Fruit fly (Drosophila melanogaster) whole organism, embryonic: ENCODE data around the gene CG16753.

Experiments
- Aef1 ChIP-seq: fragments of 200-800 bp; sonication (Bioruptor generic); IDR thresholded peaks from 3 replicates; pipeline ENCODE4 v1.3.6; 2022; ENCODE audit warnings: missing biosample characterization, missing genetic modification characterization
- CG10543 ChIP-seq: fragments of 200-800 bp; sonication (Bioruptor generic); optimal IDR thresholded peaks from 3 replicates; lab custom pipeline; 2017; ENCODE audit warnings: missing biosample characterization, mild to moderate bottlenecking, missing genetic modification characterization, moderate library complexity
- CG10979 ChIP-seq: fragments of 200-800 bp; sonication (Bioruptor generic); optimal IDR thresholded peaks from 2 replicates; lab custom pipeline; 2018; ENCODE audit warnings: missing biosample characterization, mild to moderate bottlenecking, missing genetic modification characterization, moderate library complexity
- CG11560 ChIP-seq: fragments of 200-800 bp; sonication (Bioruptor generic); IDR thresholded peaks from 3 replicates; pipeline ENCODE4 v1.3.6; 2022; ENCODE audit warnings: missing biosample characterization, missing genetic modification characterization
- CG14050 ChIP-seq: fragments of 200-800 bp; sonication (Bioruptor generic); IDR thresholded peaks from 3 replicates; pipeline ENCODE4 v1.3.6; 2022; ENCODE audit warnings: missing biosample characterization, missing genetic modification characterization
- CG14860 ChIP-seq: fragments of 200-800 bp; sonication (Bioruptor generic); IDR thresholded peaks from 3 replicates; pipeline ENCODE4 v1.3.6; 2022; ENCODE audit warnings: missing biosample characterization, missing genetic modification characterization; ENCODE audit not compliant: partially characterized antibody
- CG1602 ChIP-seq: fragments of 200-800 bp; sonication (Bioruptor generic); optimal IDR thresholded peaks from 3 replicates; lab custom pipeline; 2016; ENCODE audit warnings: missing biosample characterization, missing genetic modification characterization
- CG17612 ChIP-seq: fragments of 200-800 bp; sonication (Bioruptor generic); IDR thresholded peaks from 2 replicates; pipeline ENCODE4 v1.3.6; 2022; ENCODE audit warnings: missing biosample characterization, missing genetic modification characterization
- CG17802 ChIP-seq: fragments of 200-800 bp; sonication (Bioruptor generic); optimal IDR thresholded peaks from 2 replicates; lab custom pipeline; 2018; ENCODE audit warnings: missing biosample characterization, mild to moderate bottlenecking, missing genetic modification characterization, moderate library complexity
- CG1792 ChIP-seq: fragments of 200-800 bp; sonication (Bioruptor generic); optimal IDR thresholded peaks from 2 replicates; lab custom pipeline; 2016; ENCODE audit warnings: missing biosample characterization, missing genetic modification characterization
- CG32772 ChIP-seq: fragments of 200-800 bp; sonication (Bioruptor generic); IDR thresholded peaks from 2 replicates; pipeline ENCODE4 v1.3.6; 2022; ENCODE audit warnings: missing biosample characterization, missing genetic modification characterization
- CG3281 ChIP-seq: fragments of 200-800 bp; sonication (Bioruptor generic); optimal IDR thresholded peaks from 3 replicates; lab custom pipeline; 2017; ENCODE audit warnings: missing biosample characterization, mild to moderate bottlenecking, missing genetic modification characterization
- CG33557 ChIP-seq: fragments of 200-800 bp; sonication (Bioruptor generic); optimal IDR thresholded peaks from 2 replicates; lab custom pipeline; 2019; ENCODE audit warnings: missing biosample characterization, mild to moderate bottlenecking, missing genetic modification characterization, moderate library complexity
- CG5180 ChIP-seq: fragments of 200-800 bp; sonication (Bioruptor generic); optimal IDR thresholded peaks from 3 replicates; lab custom pipeline; 2017; ENCODE audit warnings: missing biosample characterization, missing genetic modification characterization, mild to moderate bottlenecking, moderate library complexity, missing genetic modification reagents
- CG6254 ChIP-seq: fragments of 200-800 bp; sonication (Bioruptor generic); optimal IDR thresholded peaks from 3 replicates; lab custom pipeline; 2017; ENCODE audit warnings: mild to moderate bottlenecking, missing biosample characterization, missing genetic modification reagents, missing genetic modification characterization
- CG6654 ChIP-seq: fragments of 200-800 bp; sonication (Bioruptor generic); optimal IDR thresholded peaks from 2 replicates; lab custom pipeline; 2017; ENCODE audit warnings: missing biosample characterization, mild to moderate bottlenecking, missing genetic modification characterization
- CG6813 ChIP-seq: fragments of 200-800 bp; sonication (Bioruptor generic); optimal IDR thresholded peaks from 2 replicates; lab custom pipeline; 2017; ENCODE audit warnings: missing biosample characterization, missing genetic modification characterization, mild to moderate bottlenecking, moderate library complexity, missing genetic modification reagents
- CG6854 ChIP-seq: fragments of 200-800 bp; sonication (Bioruptor generic); optimal IDR thresholded peaks from 3 replicates; lab custom pipeline; 2017; ENCODE audit warnings: missing biosample characterization, mild to moderate bottlenecking, missing genetic modification characterization
- CG7556 ChIP-seq: fragments of 200-800 bp; sonication (Bioruptor generic); optimal IDR thresholded peaks from 2 replicates; lab custom pipeline; 2017; ENCODE audit warnings: missing biosample characterization, mild to moderate bottlenecking, missing genetic modification characterization
- CG9609 ChIP-seq: fragments of 200-800 bp; sonication (Bioruptor generic); optimal IDR thresholded peaks from 3 replicates; lab custom pipeline; 2016; ENCODE audit warnings: missing biosample characterization, missing genetic modification characterization
- CTCF ChIP-seq: fragments of 200-800 bp; sonication (Bioruptor generic); optimal IDR thresholded peaks from 2 replicates; lab custom pipeline; 2017; ENCODE audit warnings: missing biosample characterization, mild to moderate bottlenecking, missing genetic modification characterization, moderate library complexity
- D19B ChIP-seq: fragments of 200-800 bp; sonication (Bioruptor generic); optimal IDR thresholded peaks from 2 replicates; lab custom pipeline; 2017; ENCODE audit warnings: missing biosample characterization, mild to moderate bottlenecking, missing genetic modification characterization
- Dll ChIP-seq: fragments of 200-800 bp; sonication (Bioruptor generic); IDR thresholded peaks from 4 replicates; pipeline ENCODE4 v1.3.6; 2022; ENCODE audit warnings: missing biosample characterization, missing genetic modification characterization; ENCODE audit not compliant: partially characterized antibody
- Med ChIP-seq: fragments of 200-800 bp; sonication (Bioruptor generic); peaks from one replicate; lab custom pipeline; 2016; ENCODE audit warnings: missing biosample characterization, missing genetic modification characterization, mild to moderate bottlenecking, inconsistent platforms, moderate library complexity
- Myb ChIP-seq: fragments of 200-800 bp; sonication (Bioruptor generic); optimal IDR thresholded peaks from 2 replicates; lab custom pipeline; 2016; ENCODE audit warnings: missing biosample characterization, missing genetic modification characterization
- Neu2 ChIP-seq: fragments of 200-800 bp; sonication (Bioruptor generic); optimal IDR thresholded peaks from 3 replicates; lab custom pipeline; 2016; ENCODE audit warnings: missing biosample characterization, missing genetic modification characterization, borderline replicate concordance
- Oli ChIP-seq: fragments of 200-800 bp; sonication (Bioruptor generic); optimal IDR thresholded peaks from 2 replicates; lab custom pipeline; 2018; ENCODE audit warnings: missing biosample characterization, mild to moderate bottlenecking, missing genetic modification characterization, moderate library complexity
- Optix ChIP-seq: fragments of 200-800 bp; sonication (Bioruptor generic); IDR thresholded peaks from 3 replicates; pipeline ENCODE4 v1.3.6; 2022; ENCODE audit warnings: missing biosample characterization, missing genetic modification characterization
- bcd ChIP-seq: fragments of 200-800 bp; sonication (Bioruptor generic); optimal IDR thresholded peaks from 2 replicates; lab custom pipeline; 2017; ENCODE audit warnings: missing biosample characterization, mild to moderate bottlenecking, missing genetic modification characterization
- cwo ChIP-seq: fragments of 200-800 bp; sonication (Bioruptor generic); optimal IDR thresholded peaks from 3 replicates; lab custom pipeline; 2017; ENCODE audit warnings: missing biosample characterization, missing genetic modification characterization, mild to moderate bottlenecking, moderate library complexity, missing genetic modification reagents
- fd102C ChIP-seq: fragments of 200-800 bp; sonication (Bioruptor generic); optimal IDR thresholded peaks from 2 replicates; lab custom pipeline; 2018; ENCODE audit warnings: missing biosample characterization, mild to moderate bottlenecking, missing genetic modification characterization, moderate library complexity
- grn ChIP-seq: fragments of 200-800 bp; sonication (Bioruptor generic); optimal IDR thresholded peaks from 3 replicates; lab custom pipeline; 2017; ENCODE audit warnings: missing biosample characterization, missing genetic modification characterization
- insv ChIP-seq, 2 experiments: fragments of 200-800 bp; sonication (Bioruptor generic); optimal IDR thresholded peaks; 3 replicates each; lab custom pipeline; 2016 to 2018; ENCODE audit warnings: missing biosample characterization in 2 of 2, missing genetic modification characterization in 2 of 2
- inv ChIP-seq: fragments of 200-800 bp; sonication (Bioruptor generic); IDR thresholded peaks from 2 replicates; pipeline ENCODE4 v1.3.6; 2022; ENCODE audit warnings: missing biosample characterization, missing genetic modification characterization; ENCODE audit not compliant: partially characterized antibody
- jigr1 ChIP-seq: fragments of 200-800 bp; sonication (Bioruptor generic); IDR thresholded peaks from 3 replicates; pipeline ENCODE4 v1.3.6; 2022; ENCODE audit warnings: missing biosample characterization, missing genetic modification characterization
- kni ChIP-seq: fragments of 200-800 bp; sonication (Bioruptor generic); optimal IDR thresholded peaks from 3 replicates; lab custom pipeline; 2017; ENCODE audit warnings: mild to moderate bottlenecking, missing biosample characterization, missing genetic modification reagents, missing genetic modification characterization
- lbe ChIP-seq: fragments of 200-800 bp; sonication (Bioruptor generic); optimal IDR thresholded peaks from 2 replicates; lab custom pipeline; 2016; ENCODE audit warnings: missing biosample characterization, mild to moderate bottlenecking, missing genetic modification characterization
- mam ChIP-seq: fragments of 200-800 bp; sonication (Bioruptor generic); optimal IDR thresholded peaks from 3 replicates; lab custom pipeline; 2016; ENCODE audit warnings: missing biosample characterization, missing genetic modification characterization
- org-1 ChIP-seq: fragments of 200-800 bp; sonication (Bioruptor generic); optimal IDR thresholded peaks from 2 replicates; lab custom pipeline; 2017; ENCODE audit warnings: missing biosample characterization, missing genetic modification characterization
- otp ChIP-seq: fragments of 200-800 bp; sonication (Bioruptor generic); IDR thresholded peaks from 3 replicates; pipeline ENCODE4, ENCODE4 v1.3.6; 2022; ENCODE audit warnings: missing biosample characterization, missing genetic modification characterization
- peb ChIP-seq: fragments of 200-800 bp; sonication (Bioruptor generic); IDR thresholded peaks from 2 replicates; pipeline ENCODE4 v1.3.6; 2022; ENCODE audit warnings: missing biosample characterization, missing genetic modification characterization
- phol ChIP-seq: fragments of 200-800 bp; sonication (Bioruptor generic); optimal IDR thresholded peaks from 3 replicates; lab custom pipeline; 2018; ENCODE audit warnings: missing biosample characterization, mild to moderate bottlenecking, missing genetic modification characterization, moderate library complexity
- scrt ChIP-seq: fragments of 200-800 bp; sonication (Bioruptor generic); optimal IDR thresholded peaks from 2 replicates; lab custom pipeline; 2018; ENCODE audit warnings: missing biosample characterization, mild to moderate bottlenecking, missing genetic modification characterization, moderate library complexity
- sens ChIP-seq: fragments of 200-800 bp; sonication (Bioruptor generic); peaks from one replicate; lab custom pipeline; 2016; ENCODE audit warnings: missing biosample characterization, missing genetic modification characterization
- slou ChIP-seq: fragments of 200-800 bp; sonication (Bioruptor generic); optimal IDR thresholded peaks from 3 replicates; lab custom pipeline; 2016; ENCODE audit warnings: missing biosample characterization, missing genetic modification characterization
- slp2 ChIP-seq: fragments of 200-800 bp; sonication (Bioruptor generic); optimal IDR thresholded peaks from 2 replicates; lab custom pipeline; 2016; ENCODE audit warnings: missing biosample characterization, missing genetic modification characterization
- tll ChIP-seq, 2 experiments: fragments of 200-800 bp in 1 of 2; fragments of >200 bp in 1 of 2; sonication (Bioruptor generic) in 1 of 2; optimal IDR thresholded peaks; 2 replicates each; lab custom pipeline; 2017 to 2019; ENCODE audit warnings: missing biosample characterization in 2 of 2, missing genetic modification characterization in 2 of 2, mild to moderate bottlenecking in 1 of 2, moderate library complexity in 1 of 2
- vfl ChIP-seq: fragments of 200-800 bp; sonication (Bioruptor generic); optimal IDR thresholded peaks from 2 replicates; lab custom pipeline; 2016; ENCODE audit warnings: missing biosample characterization, missing genetic modification characterization

Gene CG16753

DNA sequence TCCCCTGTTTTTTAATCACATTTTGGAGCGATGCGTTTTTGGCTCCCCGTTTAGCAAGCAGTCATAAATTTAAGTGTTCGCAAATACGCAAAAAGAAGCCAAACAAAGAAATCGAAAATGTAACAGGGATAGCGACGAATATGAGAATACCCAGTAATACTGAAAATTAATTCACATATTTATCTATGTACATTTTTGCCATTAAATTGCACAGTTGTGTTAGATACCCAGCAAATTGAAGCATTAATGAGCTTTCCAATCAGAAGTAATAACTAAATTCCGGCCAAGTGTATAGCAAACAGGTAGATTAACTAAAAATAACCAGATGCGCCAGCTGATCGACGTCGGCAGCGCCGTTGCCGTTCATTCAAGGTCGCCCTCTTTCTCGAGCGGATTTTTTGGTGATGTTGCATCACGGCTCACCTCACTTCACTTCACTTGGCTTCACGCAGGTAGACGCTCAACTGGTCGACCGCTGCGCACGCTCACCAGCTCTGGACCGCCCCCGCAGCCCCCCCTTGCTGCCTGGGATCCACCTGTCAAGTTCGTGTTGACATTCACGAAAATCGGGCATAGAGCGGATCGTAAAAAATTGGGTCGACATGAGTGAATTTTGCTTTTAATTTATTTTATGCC lies 17.8 kb upstream of the CG16753 start (continued):
- TF ChIP-seq cwo (GFP tag; lab: Kevin White, UChicago) (no peak), Aef1 (no peak), CG11560 (tag; lab: Robert Waterston, UW) (no peak), Med (peak; percentile 41), slp2 (GFP tag; lab: Kevin White, UChicago) (no peak), D19B (GFP tag; lab: Kevin White, UChicago) (peak; percentile 73), CG3281 (no peak), Oli (tag; lab: Kevin White, UChicago) (peak; percentile 7), sens (GFP tag; lab: Kevin White, UChicago) (peak; percentile 38), grn (GFP tag; lab: Kevin White, UChicago) (no peak), insv (GFP tag; optimal IDR thresholded peaks at IDR 0.05; lab: Kevin White, UChicago) (no peak), peb (GFP tag; lab: Robert Waterston, UW) (no peak), CG10543 (peak; percentile 13), vfl (GFP tag; lab: Kevin White, UChicago) (peak; percentile 13), kni (GFP tag; lab: Kevin White, UChicago) (peak; percentile 45)
- TF ChIP-seq, all 482 proteins: peak for 30

- no peak for TF ChIP-seq CG1792
- no peak for TF ChIP-seq CG14860 (GFP tag; lab: Robert Waterston, UW)
- TF ChIP-seq CG10979 (tag; lab: Kevin White, UChicago): peak; percentile 16
- no peak for TF ChIP-seq fd102C (GFP tag; lab: Kevin White, UChicago)
- TF ChIP-seq scrt: no peak
- TF ChIP-seq CG17802: no peak
- no peak for TF ChIP-seq org-1
- no peak for TF ChIP-seq CTCF
- TF ChIP-seq tll (GFP tag; optimal IDR thresholded peaks at IDR 0.05; lab: Kevin White, UChicago): peak in 1 of 2 experiments; percentile 73
- TF ChIP-seq Dll (GFP tag; lab: Robert Waterston, UW): no peak
- no peak for TF ChIP-seq CG6854 (GFP tag; lab: Kevin White, UChicago)
- TF ChIP-seq bcd (GFP tag; lab: Kevin White, UChicago): no peak
- TF ChIP-seq slou (GFP tag; lab: Kevin White, UChicago): no peak
- TF ChIP-seq CG32772: no peak
- TF ChIP-seq otp (GFP tag; lab: Robert Waterston, UW): peak; percentile 48; the same call in 1 of the 3 replicates
- TF ChIP-seq CG6254 (GFP tag; lab: Kevin White, UChicago): no peak
- TF ChIP-seq Neu2 (GFP tag; lab: Kevin White, UChicago): no peak
- TF ChIP-seq CG33557: no peak
- TF ChIP-seq CG6654: no peak
- TF ChIP-seq Optix (GFP tag; lab: Robert Waterston, UW): no peak
- peak; percentile 94 for TF ChIP-seq CG5180 (GFP tag; lab: Kevin White, UChicago)
- TF ChIP-seq CG7556: no peak
- TF ChIP-seq CG1602: no peak
- TF ChIP-seq CG6813 (GFP tag; lab: Kevin White, UChicago): no peak
- TF ChIP-seq CG17612 (GFP tag; lab: Robert Waterston, UW): no peak
- no peak for TF ChIP-seq Myb (GFP tag; lab: Kevin White, UChicago)
- no peak for TF ChIP-seq jigr1 (GFP tag; lab: Robert Waterston, UW)
- TF ChIP-seq lbe (GFP tag; lab: Kevin White, UChicago): no peak
- TF ChIP-seq CG14050 (GFP tag; lab: Robert Waterston, UW): no peak
- TF ChIP-seq inv: no peak
- no peak for TF ChIP-seq phol
- TF ChIP-seq CG9609: no peak
- TF ChIP-seq mam (GFP tag; lab: Kevin White, UChicago): no peak
Observed at dm6 chr3L:3037822-3038563, 16.9 kb upstream of the CG16753 start.
